Worm (Caenorhabditis elegans) whole organism, late embryonic: ENCODE results near the gene fbxa-190.

Source experiments
- F13H6.1 ChIP-seq: sonication (generic microtip); optimal IDR thresholded peaks from 2 replicates; lab custom pipeline; 2016; ENCODE audit warnings: missing genetic modification characterization, missing compliant biosample characterization
- K09A11.1 ChIP-seq: sonication (generic microtip); optimal IDR thresholded peaks from 2 replicates; lab custom pipeline; 2017; ENCODE audit warnings: antibody characterized with exemption, mild to moderate bottlenecking, missing genetic modification characterization, missing compliant biosample characterization; ENCODE audit not compliant: insufficient read depth
- Y22D7AL.16 ChIP-seq: sonication (generic microtip); optimal IDR thresholded peaks from 2 replicates; lab custom pipeline; 2016; ENCODE audit warnings: missing genetic modification characterization, missing compliant biosample characterization
- ama-1 ChIP-seq: fragments of 150-350 bp; optimal IDR thresholded peaks from 2 replicates; lab custom pipeline; 2014
- ceh-14 ChIP-seq: sonication (generic microtip); optimal IDR thresholded peaks from 2 replicates; lab custom pipeline; 2016; ENCODE audit warnings: missing genotype, missing genetic modification characterization, missing compliant biosample characterization
- ceh-19 ChIP-seq: fragments of 200-800 bp; sonication (Bioruptor generic); optimal IDR thresholded peaks from 2 replicates; lab custom pipeline; 2018; ENCODE audit warnings: mild to moderate bottlenecking, missing genetic modification characterization, missing compliant biosample characterization
- ceh-2 ChIP-seq: sonication (generic microtip); optimal IDR thresholded peaks from 2 replicates; lab custom pipeline; 2016; ENCODE audit warnings: missing genotype, missing genetic modification characterization, missing compliant biosample characterization
- ceh-24 ChIP-seq: sonication (generic microtip); optimal IDR thresholded peaks from 2 replicates; lab custom pipeline; 2016; ENCODE audit warnings: mild to moderate bottlenecking, missing genetic modification characterization, missing compliant biosample characterization
- ceh-30 ChIP-seq: fragments of 150-350 bp; optimal IDR thresholded peaks from 2 replicates; lab custom pipeline; 2014; ENCODE audit warnings: missing biosample characterization, missing genetic modification characterization
- ceh-31 ChIP-seq: sonication (generic microtip); optimal IDR thresholded peaks from 2 replicates; lab custom pipeline; 2016; ENCODE audit warnings: missing genetic modification characterization, missing compliant biosample characterization
- ceh-34 ChIP-seq: sonication (generic microtip); optimal IDR thresholded peaks from 2 replicates; lab custom pipeline; 2016; ENCODE audit warnings: mild to moderate bottlenecking, missing genetic modification characterization, missing compliant biosample characterization
- ceh-9 ChIP-seq: sonication (generic microtip); optimal IDR thresholded peaks from 2 replicates; lab custom pipeline; 2016; ENCODE audit warnings: mild to moderate bottlenecking, missing genetic modification characterization, inconsistent platforms, missing compliant biosample characterization
- che-1 ChIP-seq: sonication (generic microtip); optimal IDR thresholded peaks from 2 replicates; lab custom pipeline; 2016; ENCODE audit warnings: mild to moderate bottlenecking, missing genetic modification characterization, missing compliant biosample characterization
- dve-1 ChIP-seq: sonication (generic microtip); optimal IDR thresholded peaks from 2 replicates; lab custom pipeline; 2017; ENCODE audit warnings: antibody characterized with exemption, mild to moderate bottlenecking, missing genetic modification characterization, missing compliant biosample characterization
- ets-4 ChIP-seq: sonication (generic microtip); optimal IDR thresholded peaks from 2 replicates; lab custom pipeline; 2016; ENCODE audit warnings: missing genetic modification characterization, missing compliant biosample characterization
- eyg-1 ChIP-seq: sonication (generic microtip); optimal IDR thresholded peaks from 2 replicates; lab custom pipeline; 2016; ENCODE audit warnings: missing genotype, missing genetic modification characterization, missing compliant biosample characterization
- fkh-6 ChIP-seq: sonication (generic microtip); optimal IDR thresholded peaks from 2 replicates; lab custom pipeline; 2016; ENCODE audit warnings: missing genetic modification characterization, missing compliant biosample characterization
- gmeb-2 ChIP-seq: sonication (generic microtip); optimal IDR thresholded peaks from 2 replicates; lab custom pipeline; 2016; ENCODE audit warnings: missing genetic modification characterization, inconsistent platforms, missing compliant biosample characterization
- hlh-13 ChIP-seq: fragments of 200-800 bp; sonication (Bioruptor generic); optimal IDR thresholded peaks from 2 replicates; lab custom pipeline; 2018; ENCODE audit warnings: mild to moderate bottlenecking, missing genetic modification characterization, missing compliant biosample characterization
- hlh-30 ChIP-seq: sonication (generic microtip); optimal IDR thresholded peaks from 2 replicates; lab custom pipeline; 2017; ENCODE audit warnings: antibody characterized with exemption, missing genetic modification characterization, missing compliant biosample characterization; ENCODE audit not compliant: insufficient read depth
- hlh-8 ChIP-seq: sonication (generic microtip); optimal IDR thresholded peaks from 2 replicates; lab custom pipeline; 2016; ENCODE audit warnings: missing genotype, missing genetic modification characterization, missing compliant biosample characterization
- lim-6 ChIP-seq: sonication (generic microtip); optimal IDR thresholded peaks from 2 replicates; lab custom pipeline; 2016; ENCODE audit warnings: missing genetic modification characterization, missing compliant biosample characterization
- lin-11 ChIP-seq: fragments of 200-800 bp; sonication (Bioruptor generic); optimal IDR thresholded peaks from 2 replicates; lab custom pipeline; 2018; ENCODE audit warnings: mild to moderate bottlenecking, missing genetic modification characterization, missing compliant biosample characterization
- mec-3 ChIP-seq: sonication (generic microtip); optimal IDR thresholded peaks from 2 replicates; lab custom pipeline; 2016; ENCODE audit warnings: borderline replicate concordance, missing genetic modification characterization, missing compliant biosample characterization
- nhr-11 ChIP-seq: fragments of 150-350 bp; optimal IDR thresholded peaks from 2 replicates; lab custom pipeline; 2014; ENCODE audit warnings: missing biosample characterization, missing genetic modification characterization
- nhr-232 ChIP-seq: sonication (generic microtip); optimal IDR thresholded peaks from 2 replicates; lab custom pipeline; 2016; ENCODE audit warnings: missing genetic modification characterization, missing compliant biosample characterization
- npax-4 ChIP-seq: sonication (generic microtip); optimal IDR thresholded peaks from 2 replicates; lab custom pipeline; 2016; ENCODE audit warnings: missing genetic modification characterization, missing compliant biosample characterization
- odd-2 ChIP-seq: sonication (generic microtip); optimal IDR thresholded peaks from 2 replicates; lab custom pipeline; 2017; ENCODE audit warnings: antibody characterized with exemption, mild to moderate bottlenecking, missing genetic modification characterization, missing compliant biosample characterization
- pag-3 ChIP-seq: sonication (generic microtip); optimal IDR thresholded peaks from 2 replicates; lab custom pipeline; 2016; ENCODE audit warnings: missing compliant biosample characterization, missing genetic modification characterization, borderline replicate concordance
- pat-9 ChIP-seq: fragments of 200-800 bp; sonication (Bioruptor generic); optimal IDR thresholded peaks from 2 replicates; lab custom pipeline; 2018; ENCODE audit warnings: mild to moderate bottlenecking, missing genetic modification characterization, moderate library complexity, missing compliant biosample characterization
- pax-1 ChIP-seq: fragments of 150-350 bp; optimal IDR thresholded peaks from 2 replicates; lab custom pipeline; 2014; ENCODE audit warnings: missing biosample characterization, missing genetic modification characterization
- pros-1 ChIP-seq: fragments of 150-350 bp; optimal IDR thresholded peaks from 2 replicates; lab custom pipeline; 2014; ENCODE audit warnings: missing biosample characterization, missing genetic modification reagents, missing genetic modification characterization
- ref-2 ChIP-seq: sonication (generic microtip); optimal IDR thresholded peaks from 2 replicates; lab custom pipeline; 2016; ENCODE audit warnings: missing genetic modification characterization, missing compliant biosample characterization
- rnt-1 ChIP-seq: sonication (generic microtip); optimal IDR thresholded peaks from 2 replicates; lab custom pipeline; 2016; ENCODE audit warnings: missing genetic modification characterization, missing compliant biosample characterization
- sdc-2 ChIP-seq: sonication (generic microtip); optimal IDR thresholded peaks from 2 replicates; lab custom pipeline; 2016; ENCODE audit warnings: missing genotype, missing genetic modification characterization, missing compliant biosample characterization
- sox-2 ChIP-seq: fragments of 200-800 bp; sonication (Bioruptor generic); IDR thresholded peaks from 2 replicates; pipeline ENCODE4 v1.3.6; 2022; ENCODE audit warnings: missing genetic modification reagents, missing genetic modification characterization, missing compliant biosample characterization
- sox-4 ChIP-seq: sonication (generic microtip); optimal IDR thresholded peaks from 2 replicates; lab custom pipeline; 2017; ENCODE audit warnings: mild to moderate bottlenecking, missing genetic modification characterization, inconsistent platforms, missing compliant biosample characterization
- syd-9 ChIP-seq: sonication (generic microtip); optimal IDR thresholded peaks from 2 replicates; lab custom pipeline; 2016; ENCODE audit warnings: mild to moderate bottlenecking, missing genetic modification characterization, moderate library complexity, missing compliant biosample characterization
- tbx-2 ChIP-seq: sonication (generic microtip); optimal IDR thresholded peaks from 2 replicates; lab custom pipeline; 2016; ENCODE audit warnings: missing genetic modification characterization, missing compliant biosample characterization
- tbx-7 ChIP-seq: sonication (generic microtip); optimal IDR thresholded peaks from 2 replicates; lab custom pipeline; 2016; ENCODE audit warnings: missing genotype, missing genetic modification characterization, missing compliant biosample characterization
- unc-55 ChIP-seq: sonication (generic microtip); optimal IDR thresholded peaks from 2 replicates; lab custom pipeline; 2017; ENCODE audit warnings: missing biosample characterization, missing genetic modification reagents, missing genetic modification characterization
- zip-5 ChIP-seq: sonication (generic microtip); optimal IDR thresholded peaks from 2 replicates; lab custom pipeline; 2016; ENCODE audit warnings: missing genetic modification characterization, missing compliant biosample characterization
- ztf-16 ChIP-seq: sonication (generic microtip); optimal IDR thresholded peaks from 2 replicates; lab custom pipeline; 2017; ENCODE audit warnings: missing genetic modification characterization, missing compliant biosample characterization

The fbxa-190 gene

DNA sequence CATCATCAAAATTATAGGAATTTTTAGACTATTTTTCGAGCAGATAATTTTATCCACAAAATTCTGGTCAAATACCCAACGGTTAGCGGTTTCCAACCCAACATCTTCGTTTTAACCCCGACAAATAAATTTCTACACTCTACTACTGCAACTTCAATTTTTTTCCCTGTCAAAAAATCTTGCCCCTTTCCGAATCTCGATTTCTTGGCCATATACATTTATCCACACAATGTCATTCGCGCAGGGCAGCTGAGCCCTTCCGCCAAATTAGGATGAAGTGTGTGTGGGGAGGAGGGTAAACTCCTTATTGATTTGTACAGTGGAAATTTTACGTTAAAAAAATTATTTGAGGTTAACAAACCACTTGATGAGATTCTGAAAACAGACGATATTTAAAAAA, 27.0 kb upstream of the fbxa-190 start (continued):
- TF ChIP-seq unc-55 (peak; percentile 6), hlh-8 (tag; lab: Kevin White, UChicago) (no peak), lim-6 (tag; lab: Kevin White, UChicago) (no peak), sox-4 (tag; lab: Kevin White, UChicago) (no peak), ceh-31 (tag; lab: Kevin White, UChicago) (peak; percentile 80), hlh-30 (tag; lab: Kevin White, UChicago) (peak; percentile 35), pat-9 (tag; lab: Kevin White, UChicago) (no peak), nhr-232 (tag; lab: Kevin White, UChicago) (no peak), che-1 (tag; lab: Kevin White, UChicago) (no peak), ets-4 (tag; lab: Kevin White, UChicago) (peak; percentile 36), eyg-1 (tag; lab: Kevin White, UChicago) (no peak), gmeb-2 (tag; lab: Kevin White, UChicago) (peak; percentile 35), Y22D7AL.16 (tag; lab: Kevin White, UChicago) (no peak), fkh-6 (tag; lab: Kevin White, UChicago) (no peak), ceh-34 (tag; lab: Kevin White, UChicago) (peak; percentile 62), lin-11 (no peak), mec-3 (tag; lab: Kevin White, UChicago) (no peak), rnt-1 (tag; lab: Kevin White, UChicago) (peak; percentile 76), dve-1 (tag; lab: Kevin White, UChicago) (peak; percentile 88), ceh-2 (tag; lab: Kevin White, UChicago) (peak; percentile 55), ref-2 (peak; percentile 77), ceh-9 (tag; lab: Kevin White, UChicago) (no peak), tbx-2 (tag; lab: Kevin White, UChicago) (peak; percentile 74), odd-2 (no peak), pros-1 (tag; lab: Kevin White, UChicago) (peak; percentile 72), sox-2 (no peak), ama-1 (no peak), pag-3 (tag; lab: Kevin White, UChicago) (no peak)
- TF ChIP-seq, all 69 proteins: peak for 29

DNA sequence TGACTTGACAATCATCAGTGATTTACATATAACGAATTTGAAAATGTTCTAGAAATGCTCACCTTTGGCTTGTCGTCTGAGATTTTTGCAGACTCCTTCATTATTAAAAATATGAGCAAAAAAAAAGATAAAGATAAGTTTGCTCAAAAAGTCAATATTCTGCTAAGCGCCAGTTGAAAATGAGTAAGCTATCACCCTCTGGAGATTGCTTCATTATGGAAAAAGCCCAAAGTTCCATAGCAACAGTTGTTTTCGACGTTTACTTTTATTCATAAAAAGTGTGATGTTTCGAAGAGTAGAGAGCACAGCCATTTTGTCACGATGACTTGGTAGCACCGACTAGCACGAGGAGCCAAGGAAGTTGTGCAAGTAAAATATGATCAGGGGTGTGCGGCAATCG, 13.5 kb upstream of the fbxa-190 start, which contains the start of gene F56C3.3:
Gene F56C3.3 (minus strand): TSS at position 101 of the 400 bp plus-strand sequence.
- TF ChIP-seq lim-6 (tag; lab: Kevin White, UChicago), result no peak
- TF ChIP-seq ceh-30 (tag; lab: Kevin White, UChicago), result no peak
- no peak for TF ChIP-seq ceh-14 (tag; lab: Kevin White, UChicago)
- no peak for TF ChIP-seq npax-4 (tag; lab: Kevin White, UChicago)
- TF ChIP-seq nhr-11, result no peak
- TF ChIP-seq tbx-7, result no peak
- no peak for TF ChIP-seq che-1 (tag; lab: Kevin White, UChicago)
- TF ChIP-seq ets-4 (tag; lab: Kevin White, UChicago), result no peak
- TF ChIP-seq K09A11.1 (tag; lab: Kevin White, UChicago), result no peak
- TF ChIP-seq dve-1 (tag; lab: Kevin White, UChicago), result no peak
- TF ChIP-seq pros-1 (tag; lab: Kevin White, UChicago), result no peak
- TF ChIP-seq F13H6.1, result no peak
- no peak for TF ChIP-seq hlh-13 (GFP tag; lab: Kevin White, UChicago)

- no peak for TF ChIP-seq pros-1 (tag; lab: Kevin White, UChicago)
- no peak for TF ChIP-seq ceh-19 (GFP tag; lab: Kevin White, UChicago)
- no peak for TF ChIP-seq pax-1 (tag; lab: Kevin White, UChicago)
- TF ChIP-seq ceh-31 (tag; lab: Kevin White, UChicago), result no peak
- no peak for TF ChIP-seq dve-1 (tag; lab: Kevin White, UChicago)
- no peak for TF ChIP-seq tbx-2 (tag; lab: Kevin White, UChicago)
- TF ChIP-seq ceh-34 (tag; lab: Kevin White, UChicago), result no peak
- no peak for TF ChIP-seq ceh-14 (tag; lab: Kevin White, UChicago)
- no peak for TF ChIP-seq syd-9
- TF ChIP-seq ceh-24 (tag; lab: Kevin White, UChicago), result no peak
- TF ChIP-seq hlh-13 (GFP tag; lab: Kevin White, UChicago), result no peak
- TF ChIP-seq rnt-1 (tag; lab: Kevin White, UChicago), result no peak
- TF ChIP-seq ztf-16 (tag; lab: Kevin White, UChicago), result no peak
- TF ChIP-seq sdc-2 (tag; lab: Kevin White, UChicago), result no peak
- TF ChIP-seq zip-5 (tag; lab: Kevin White, UChicago), result no peak
- TF ChIP-seq npax-4 (tag; lab: Kevin White, UChicago), result no peak
- no peak for TF ChIP-seq mec-3 (tag; lab: Kevin White, UChicago)
- no peak for TF ChIP-seq tbx-7
Measured at ce11 chrX:1360631-1361030, 11.2 kb upstream of the fbxa-190 start, which contains the start of gene F56C3.4. Gene F56C3.4, minus strand, starts transcription at chrX:1360731.
